Worm (Caenorhabditis elegans) whole organism, young adult: ENCODE measurements around the gene zfp-1.

Source experiments
- C06A6.2 ChIP-seq: fragments of 200-800 bp; sonication (Bioruptor generic); conservative IDR thresholded peaks from 2 replicates; pipeline ENCODE4 v1.3.6; 2022; ENCODE audit warnings: missing genetic modification characterization, missing compliant biosample characterization
- F49E8.2 ChIP-seq: sonication (generic microtip); optimal IDR thresholded peaks from 3 replicates; lab custom pipeline; 2017; ENCODE audit warnings: missing genetic modification characterization, mild to moderate bottlenecking, missing compliant biosample characterization, antibody characterized with exemption, moderate library complexity; ENCODE audit not compliant: insufficient read depth
- K12H6.12 ChIP-seq: fragments of 200-800 bp; sonication (Bioruptor generic); optimal IDR thresholded peaks from 2 replicates; lab custom pipeline; 2018; ENCODE audit warnings: mild to moderate bottlenecking, missing genetic modification characterization, missing compliant biosample characterization
- ama-1 ChIP-seq, 3 experiments: fragments of 150-350 bp in 1 of 3; sonication (generic microtip) in 2 of 3; optimal IDR thresholded peaks; 2 replicates each; lab custom pipeline; 2014 to 2018; ENCODE audit warnings: missing biosample characterization in 2 of 3, missing genetic modification characterization in 2 of 3, missing genetic modification reagents in 2 of 3
- athp-1 ChIP-seq: sonication (generic microtip); optimal IDR thresholded peaks from 2 replicates; lab custom pipeline; 2017; ENCODE audit warnings: mild to moderate bottlenecking, missing genetic modification characterization, missing compliant biosample characterization
- dpl-1 ChIP-seq: fragments of 150-350 bp; optimal IDR thresholded peaks from 2 replicates; lab custom pipeline; 2014; ENCODE audit warnings: missing biosample characterization, missing genetic modification reagents, missing genetic modification characterization
- efl-1 ChIP-seq: fragments of 150-350 bp; optimal IDR thresholded peaks from 2 replicates; lab custom pipeline; 2014; ENCODE audit warnings: missing biosample characterization, missing genetic modification reagents, missing genetic modification characterization
- lsy-27 ChIP-seq: sonication (generic microtip); optimal IDR thresholded peaks from 2 replicates; lab custom pipeline; 2017; ENCODE audit warnings: missing genetic modification characterization, mild to moderate bottlenecking, missing compliant biosample characterization, antibody characterized with exemption, missing genotype, borderline replicate concordance; ENCODE audit not compliant: insufficient read depth
- madf-6 ChIP-seq: fragments of 200-800 bp; sonication (Bioruptor generic); IDR thresholded peaks from 2 replicates; pipeline ENCODE4 v1.3.6; 2022; ENCODE audit warnings: missing genetic modification reagents, missing genetic modification characterization, missing compliant biosample characterization
- nhr-90 ChIP-seq: sonication (generic microtip); optimal IDR thresholded peaks from 2 replicates; lab custom pipeline; 2016; ENCODE audit warnings: missing genotype, mild to moderate bottlenecking, missing genetic modification characterization, missing compliant biosample characterization
- pha-4 ChIP-seq: fragments of 150-350 bp; sonication (generic microtip); optimal IDR thresholded peaks from 2 replicates; lab custom pipeline; 2014; ENCODE audit warnings: missing biosample characterization, missing genetic modification reagents, missing genetic modification characterization
- rpc-1 ChIP-seq, 2 experiments: fragments of 150-350 bp in 1 of 2; sonication (generic microtip) in 1 of 2; optimal IDR thresholded peaks; 2 replicates each; lab custom pipeline; 2014 to 2018; ENCODE audit warnings: missing biosample characterization in 1 of 2, missing genetic modification characterization in 1 of 2, missing genetic modification reagents in 1 of 2, missing genotype in 1 of 2
- unc-62 ChIP-seq: fragments of 150-350 bp; optimal IDR thresholded peaks from 2 replicates; lab custom pipeline; 2014; ENCODE audit warnings: missing biosample characterization, missing genetic modification reagents, missing genetic modification characterization
- ztf-28 ChIP-seq: fragments of 200-800 bp; sonication (Bioruptor generic); IDR thresholded peaks from 2 replicates; pipeline ENCODE4 v1.3.6; 2022; ENCODE audit warnings: missing genetic modification reagents, missing genetic modification characterization, missing compliant biosample characterization

- TF ChIP-seq madf-6 (GFP tag; lab: Robert Waterston, UW), result peak; percentile 78
- TF ChIP-seq K12H6.12 (tag; lab: Kevin White, UChicago), result peak; percentile 41
- no peak for TF ChIP-seq C06A6.2 (GFP tag; lab: Robert Waterston, UW)
- TF ChIP-seq ztf-28 (GFP tag; lab: Robert Waterston, UW), result no peak
- no peak for TF ChIP-seq lsy-27 (tag; lab: Kevin White, UChicago)
- TF ChIP-seq efl-1 (GFP tag; lab: Kevin White, UChicago), result peak; percentile 76
- no peak for TF ChIP-seq nhr-90
- no peak for TF ChIP-seq rpc-1 (optimal IDR thresholded peaks at IDR 0.05; lab: Kevin White, UChicago)
- TF ChIP-seq rpc-1 (tag; optimal IDR thresholded peaks at IDR 0.05; lab: Kevin White, UChicago), result no peak
- no peak for TF ChIP-seq F49E8.2 (tag; lab: Kevin White, UChicago)
- TF ChIP-seq ama-1 (optimal IDR thresholded peaks at IDR 0.05; lab: Kevin White, UChicago), result no peak
- no peak for TF ChIP-seq ama-1 (GFP tag; optimal IDR thresholded peaks at IDR 0.05; lab: Kevin White, UChicago)
- TF ChIP-seq athp-1 (tag; lab: Kevin White, UChicago), result no peak
- TF ChIP-seq dpl-1, result peak; percentile 79
- TF ChIP-seq pha-4, result no peak
- no peak for TF ChIP-seq unc-62 (GFP tag; lab: Kevin White, UChicago)
Observed at ce11 chrIII:8850482-8851047, 59.2 kb downstream of the zfp-1 start, which contains the start of gene F44E2.9.
